Fruit fly (Drosophila melanogaster): ENCODE results near the gene SamDC.

DNA sequence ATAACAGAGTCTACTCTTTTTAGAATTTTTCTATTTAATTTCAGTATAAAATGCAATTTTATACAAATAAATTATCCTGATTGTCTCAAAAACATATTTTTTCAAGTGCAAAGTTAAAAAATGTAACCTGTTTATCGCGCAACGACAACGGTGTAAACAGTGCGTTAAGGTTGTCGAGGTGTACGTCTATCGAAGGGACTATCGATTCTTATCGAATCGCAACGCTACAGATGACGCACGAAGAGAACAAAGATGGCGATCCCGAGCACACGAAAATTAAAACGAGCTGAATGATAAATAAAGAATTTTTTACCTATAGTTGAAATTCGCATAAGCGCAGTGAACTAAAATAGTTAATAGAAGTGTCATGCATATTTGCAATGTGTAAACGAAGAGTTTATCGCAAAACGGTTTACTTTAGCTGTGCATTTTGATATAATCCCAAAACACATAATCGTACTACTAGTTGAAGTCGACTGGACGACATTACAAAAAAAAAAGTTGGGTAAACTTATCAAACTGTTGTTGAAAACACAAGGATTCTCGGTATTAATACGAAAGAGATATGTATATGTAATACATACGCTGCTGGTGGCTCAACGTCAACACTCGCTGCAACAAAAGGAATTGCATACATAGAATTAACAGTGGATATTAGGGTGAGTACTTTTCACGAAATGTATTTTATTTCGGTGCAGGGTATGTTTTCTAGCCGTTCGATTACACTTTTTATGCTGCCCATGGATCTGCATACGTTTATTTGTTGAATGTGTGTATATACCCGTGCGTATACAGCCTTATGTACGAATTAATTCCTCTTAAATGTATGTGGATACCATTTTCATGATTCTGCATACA, 48.8 kb downstream of the SamDC start, which contains the start of gene da:
- TF ChIP-seq CG14655 (GFP tag; optimal IDR thresholded peaks at IDR 0.05) (no peak), CG12605 (GFP tag; IDR thresholded peaks at IDR 0.05) (peak; percentile 28), CG10348 (GFP tag; IDR thresholded peaks at IDR 0.05) (no peak), CG13204 (GFP tag; optimal IDR thresholded peaks at IDR 0.05) (no peak), CG4496 (GFP tag; IDR thresholded peaks at IDR 0.05) (peak; percentile 65; the same call in 2 of the 3 replicates), Snoo (tag; optimal IDR thresholded peaks at IDR 0.05) (peak; percentile 41), gl (tag; optimal IDR thresholded peaks at IDR 0.05) (no peak), CG17806 (tag; optimal IDR thresholded peaks at IDR 0.05) (peak; percentile 31)

Measured in whole organism, pupa.